Worm (Caenorhabditis elegans) whole organism, midembryonic: ENCODE results near the gene mcm-3AP.

Source experiments
- cog-1 ChIP-seq: sonication (generic microtip); optimal IDR thresholded peaks from 2 replicates; lab custom pipeline; 2016; ENCODE audit warnings: missing genetic modification characterization, missing compliant biosample characterization
- flt-1 ChIP-seq: fragments of 200-800 bp; sonication (Bioruptor generic); IDR thresholded peaks from 2 replicates; pipeline ENCODE4 v1.3.6; 2022; ENCODE audit warnings: missing genetic modification characterization, missing compliant biosample characterization
- klf-2 ChIP-seq: fragments of 200-800 bp; sonication (Bioruptor generic); conservative IDR thresholded peaks from 2 replicates; pipeline ENCODE4 v1.3.6; 2022; ENCODE audit warnings: missing genetic modification reagents, missing genetic modification characterization, missing compliant biosample characterization
- med-1 ChIP-seq: sonication (generic microtip); optimal IDR thresholded peaks from 2 replicates; lab custom pipeline; 2017; ENCODE audit warnings: missing genetic modification characterization, mild to moderate bottlenecking, missing compliant biosample characterization, antibody characterized with exemption, missing genetic modification reagents; ENCODE audit not compliant: insufficient read depth
- ref-1 ChIP-seq: fragments of 200-800 bp; sonication (Bioruptor generic); conservative IDR thresholded peaks from 2 replicates; pipeline ENCODE4 v1.3.6; 2022; ENCODE audit warnings: missing genetic modification reagents, missing genetic modification characterization, missing compliant biosample characterization
- tab-1 ChIP-seq: fragments of 200-800 bp; sonication (Bioruptor generic); IDR thresholded peaks from 2 replicates; pipeline ENCODE4 v1.3.6; 2022; ENCODE audit warnings: missing genetic modification characterization, missing compliant biosample characterization
- ztf-23 ChIP-seq: fragments of 200-800 bp; sonication (Bioruptor generic); IDR thresholded peaks from 2 replicates; pipeline ENCODE4 v1.3.6; 2022; ENCODE audit warnings: missing genetic modification reagents, missing genetic modification characterization, missing compliant biosample characterization
- ztf-29 ChIP-seq: fragments of 200-800 bp; sonication (Bioruptor generic); IDR thresholded peaks from 2 replicates; pipeline ENCODE4 v1.3.6; 2022; ENCODE audit warnings: missing genetic modification reagents, missing genetic modification characterization, missing compliant biosample characterization

ce11 chrIV:7909455-7910141 lies 38.9 kb upstream of the mcm-3AP start:
- no peak for TF ChIP-seq ref-1 (GFP tag; lab: Robert Waterston, UW)
- TF ChIP-seq med-1 (GFP tag; lab: Kevin White, UChicago), result no peak
- no peak for TF ChIP-seq klf-2 (GFP tag; lab: Robert Waterston, UW)
- TF ChIP-seq cog-1, result no peak
- TF ChIP-seq ztf-29 (GFP tag; lab: Robert Waterston, UW), result no peak
- TF ChIP-seq flt-1 (GFP tag; lab: Robert Waterston, UW), result peak; percentile 47; the same call in 1 of the 2 replicates
- no peak for TF ChIP-seq ztf-23 (GFP tag; lab: Robert Waterston, UW)
- TF ChIP-seq tab-1, result no peak
